Worm (Caenorhabditis elegans) whole organism, L1 larva: ENCODE data around the gene oatr-1.

Source experiments
- dpl-1 ChIP-seq, 3 experiments: fragments of 150-350 bp in 2 of 3; sonication (generic microtip) in 1 of 3; optimal IDR thresholded peaks; 2 replicates each; lab custom pipeline; 2014 to 2017; ENCODE audit warnings: missing biosample characterization in 3 of 3, missing genetic modification characterization in 3 of 3, missing genetic modification reagents in 3 of 3
- ets-5 ChIP-seq: fragments of 200-800 bp; sonication (Bioruptor generic); IDR thresholded peaks from 2 replicates; pipeline ENCODE4 v1.3.6; 2022; ENCODE audit warnings: missing genetic modification characterization, missing compliant biosample characterization
- fos-1 ChIP-seq: fragments of 150-350 bp; optimal IDR thresholded peaks from 2 replicates; lab custom pipeline; 2014; ENCODE audit warnings: missing biosample characterization, missing genetic modification characterization
- lir-3 ChIP-seq: sonication (generic microtip); optimal IDR thresholded peaks from 2 replicates; lab custom pipeline; 2016; ENCODE audit warnings: mild to moderate bottlenecking, missing genetic modification characterization, moderate library complexity, missing compliant biosample characterization; ENCODE audit not compliant: poor library complexity
- lsy-2 ChIP-seq, 2 experiments: fragments of 150-350 bp; optimal IDR thresholded peaks; 2 replicates each; lab custom pipeline; 2014; ENCODE audit warnings: missing biosample characterization in 2 of 2, missing genetic modification characterization in 2 of 2
- nhr-11 ChIP-seq: fragments of 150-350 bp; optimal IDR thresholded peaks from 2 replicates; lab custom pipeline; 2014; ENCODE audit warnings: missing biosample characterization, missing genetic modification characterization
- pag-3 ChIP-seq: sonication (generic microtip); optimal IDR thresholded peaks from 2 replicates; lab custom pipeline; 2017; ENCODE audit warnings: missing genetic modification characterization, mild to moderate bottlenecking, missing compliant biosample characterization, antibody characterized with exemption, borderline replicate concordance; ENCODE audit not compliant: insufficient read depth
- unc-130 ChIP-seq: fragments of 150-350 bp; optimal IDR thresholded peaks from 2 replicates; lab custom pipeline; 2017; ENCODE audit warnings: missing biosample characterization, missing genetic modification characterization, inconsistent platforms
- unc-62 ChIP-seq: fragments of 150-350 bp; optimal IDR thresholded peaks from 2 replicates; lab custom pipeline; 2014; ENCODE audit warnings: missing biosample characterization, missing genetic modification reagents, missing genetic modification characterization

- TF ChIP-seq unc-130 (tag; lab: Kevin White, UChicago) (no peak), lsy-2 (tag; optimal IDR thresholded peaks at IDR 0.05; lab: Kevin White, UChicago) (no peak), dpl-1 (GFP tag; optimal IDR thresholded peaks at IDR 0.05; lab: Kevin White, UChicago) (no peak), lir-3 (tag; lab: Kevin White, UChicago) (no peak), unc-62 (GFP tag; lab: Kevin White, UChicago) (no peak), ets-5 (GFP tag; lab: Robert Waterston, UW) (no peak), pag-3 (no peak), nhr-11 (tag; lab: Kevin White, UChicago) (no peak), fos-1 (no peak)
Observed at ce11 chrIII:6418254-6418653, 22.3 kb upstream of the oatr-1 start.
